Worm (Caenorhabditis elegans) whole organism, L2 larva: Measurements from ENCODE around the gene lec-5.

Experiments used
- nhr-25 ChIP-seq: fragments of 150-350 bp; sonication (generic microtip); optimal IDR thresholded peaks from 3 replicates; lab custom pipeline; 2014; ENCODE audit warnings: missing biosample characterization, missing genetic modification characterization
- unc-62 ChIP-seq: fragments of 150-350 bp; optimal IDR thresholded peaks from 2 replicates; lab custom pipeline; 2014; ENCODE audit warnings: missing biosample characterization, missing genetic modification reagents, missing genetic modification characterization

ce11 chrII:5801075-5801474, 39.8 kb downstream of the lec-5 start, which contains the start of the genes K05F1.9 and K05F1.1:
- TF ChIP-seq nhr-25 (tag; lab: Kevin White, UChicago) = no peak
- no peak for TF ChIP-seq unc-62 (GFP tag; lab: Kevin White, UChicago)
